Worm (Caenorhabditis elegans): Measurements from ENCODE around the gene set-22.

DNA sequence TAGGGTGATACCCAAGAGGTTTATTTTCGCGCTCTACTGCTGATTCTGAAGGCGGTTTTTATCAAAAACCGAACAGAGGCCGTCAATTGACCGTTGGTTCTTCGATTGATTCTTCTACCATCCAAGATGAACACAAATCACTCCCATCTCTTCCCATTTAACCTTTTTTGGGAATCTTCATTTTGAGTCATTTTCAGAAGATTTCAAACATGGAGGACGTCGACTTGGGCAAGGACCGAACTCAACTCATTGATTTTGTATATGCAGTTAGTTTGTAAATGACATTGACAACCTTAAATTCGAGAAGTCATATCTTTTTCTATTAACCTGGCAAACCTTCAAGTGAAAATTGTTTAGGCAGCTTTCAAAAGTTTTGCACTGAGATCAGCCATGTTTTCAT is 48.4 kb upstream of the set-22 start, which contains the start of gene AC3.5:
- no peak for TF ChIP-seq W03F9.2 (tag; optimal IDR thresholded peaks at IDR 0.05)
- no peak for TF ChIP-seq dao-5 (tag; optimal IDR thresholded peaks at IDR 0.05)
